Worm (Caenorhabditis elegans) whole organism, late embryonic: Measurements from ENCODE around the gene srbc-22.

Experiments used
- C38D4.7 ChIP-seq: fragments of 200-800 bp; sonication (Bioruptor generic); optimal IDR thresholded peaks from 2 replicates; lab custom pipeline; 2018; ENCODE audit warnings: mild to moderate bottlenecking, missing genetic modification characterization, moderate library complexity, missing compliant biosample characterization
- K02D7.2 ChIP-seq: sonication (generic microtip); optimal IDR thresholded peaks from 2 replicates; lab custom pipeline; 2017; ENCODE audit warnings: mild to moderate bottlenecking, missing genetic modification characterization, missing compliant biosample characterization
- K09A11.1 ChIP-seq: sonication (generic microtip); optimal IDR thresholded peaks from 2 replicates; lab custom pipeline; 2017; ENCODE audit warnings: antibody characterized with exemption, mild to moderate bottlenecking, missing genetic modification characterization, missing compliant biosample characterization; ENCODE audit not compliant: insufficient read depth
- T23F11.4 ChIP-seq: fragments of 200-800 bp; sonication (Bioruptor generic); optimal IDR thresholded peaks from 2 replicates; lab custom pipeline; 2018; ENCODE audit warnings: mild to moderate bottlenecking, missing genetic modification characterization, missing compliant biosample characterization
- ama-1 ChIP-seq: fragments of 150-350 bp; optimal IDR thresholded peaks from 2 replicates; lab custom pipeline; 2014
- ceh-14 ChIP-seq: sonication (generic microtip); optimal IDR thresholded peaks from 2 replicates; lab custom pipeline; 2016; ENCODE audit warnings: missing genotype, missing genetic modification characterization, missing compliant biosample characterization
- ceh-18 ChIP-seq: sonication (generic microtip); optimal IDR thresholded peaks from 2 replicates; lab custom pipeline; 2016; ENCODE audit warnings: missing genetic modification characterization, missing compliant biosample characterization
- ceh-2 ChIP-seq: sonication (generic microtip); optimal IDR thresholded peaks from 2 replicates; lab custom pipeline; 2016; ENCODE audit warnings: missing genotype, missing genetic modification characterization, missing compliant biosample characterization
- ceh-22 ChIP-seq: sonication (generic microtip); optimal IDR thresholded peaks from 2 replicates; lab custom pipeline; 2017; ENCODE audit warnings: missing biosample characterization, missing genetic modification characterization
- ceh-30 ChIP-seq: fragments of 150-350 bp; optimal IDR thresholded peaks from 2 replicates; lab custom pipeline; 2014; ENCODE audit warnings: missing biosample characterization, missing genetic modification characterization
- ceh-48 ChIP-seq: sonication (generic microtip); optimal IDR thresholded peaks from 2 replicates; lab custom pipeline; 2016; ENCODE audit warnings: missing genetic modification characterization, inconsistent platforms, missing compliant biosample characterization
- ceh-9 ChIP-seq: sonication (generic microtip); optimal IDR thresholded peaks from 2 replicates; lab custom pipeline; 2016; ENCODE audit warnings: mild to moderate bottlenecking, missing genetic modification characterization, inconsistent platforms, missing compliant biosample characterization
- che-1 ChIP-seq: sonication (generic microtip); optimal IDR thresholded peaks from 2 replicates; lab custom pipeline; 2016; ENCODE audit warnings: mild to moderate bottlenecking, missing genetic modification characterization, missing compliant biosample characterization
- dve-1 ChIP-seq: sonication (generic microtip); optimal IDR thresholded peaks from 2 replicates; lab custom pipeline; 2017; ENCODE audit warnings: antibody characterized with exemption, mild to moderate bottlenecking, missing genetic modification characterization, missing compliant biosample characterization
- elt-2 ChIP-seq: sonication (generic microtip); optimal IDR thresholded peaks from 2 replicates; lab custom pipeline; 2016; ENCODE audit warnings: missing genetic modification reagents, missing genetic modification characterization, missing compliant biosample characterization
- elt-4 ChIP-seq: sonication (generic microtip); optimal IDR thresholded peaks from 2 replicates; lab custom pipeline; 2016; ENCODE audit warnings: missing genetic modification characterization, missing compliant biosample characterization
- fax-1 ChIP-seq: sonication (generic microtip); optimal IDR thresholded peaks from 2 replicates; lab custom pipeline; 2016; ENCODE audit warnings: missing genotype, missing genetic modification characterization, missing compliant biosample characterization
- gmeb-2 ChIP-seq: sonication (generic microtip); optimal IDR thresholded peaks from 2 replicates; lab custom pipeline; 2016; ENCODE audit warnings: missing genetic modification characterization, inconsistent platforms, missing compliant biosample characterization
- hlh-13 ChIP-seq: fragments of 200-800 bp; sonication (Bioruptor generic); optimal IDR thresholded peaks from 2 replicates; lab custom pipeline; 2018; ENCODE audit warnings: mild to moderate bottlenecking, missing genetic modification characterization, missing compliant biosample characterization
- hlh-30 ChIP-seq: sonication (generic microtip); optimal IDR thresholded peaks from 2 replicates; lab custom pipeline; 2017; ENCODE audit warnings: antibody characterized with exemption, missing genetic modification characterization, missing compliant biosample characterization; ENCODE audit not compliant: insufficient read depth
- hlh-6 ChIP-seq: sonication (generic microtip); optimal IDR thresholded peaks from 2 replicates; lab custom pipeline; 2016; ENCODE audit warnings: missing genotype, missing genetic modification characterization, missing compliant biosample characterization
- hlh-8 ChIP-seq: sonication (generic microtip); optimal IDR thresholded peaks from 2 replicates; lab custom pipeline; 2016; ENCODE audit warnings: missing genotype, missing genetic modification characterization, missing compliant biosample characterization
- lim-6 ChIP-seq: sonication (generic microtip); optimal IDR thresholded peaks from 2 replicates; lab custom pipeline; 2016; ENCODE audit warnings: missing genetic modification characterization, missing compliant biosample characterization
- nfya-1 ChIP-seq: sonication (generic microtip); optimal IDR thresholded peaks from 2 replicates; lab custom pipeline; 2017; ENCODE audit warnings: missing genetic modification characterization, mild to moderate bottlenecking, missing compliant biosample characterization, antibody characterized with exemption, moderate library complexity
- odd-2 ChIP-seq: sonication (generic microtip); optimal IDR thresholded peaks from 2 replicates; lab custom pipeline; 2017; ENCODE audit warnings: antibody characterized with exemption, mild to moderate bottlenecking, missing genetic modification characterization, missing compliant biosample characterization
- pat-9 ChIP-seq: fragments of 200-800 bp; sonication (Bioruptor generic); optimal IDR thresholded peaks from 2 replicates; lab custom pipeline; 2018; ENCODE audit warnings: mild to moderate bottlenecking, missing genetic modification characterization, moderate library complexity, missing compliant biosample characterization
- pax-1 ChIP-seq: fragments of 150-350 bp; optimal IDR thresholded peaks from 2 replicates; lab custom pipeline; 2014; ENCODE audit warnings: missing biosample characterization, missing genetic modification characterization
- pha-2 ChIP-seq: sonication (generic microtip); optimal IDR thresholded peaks from 2 replicates; lab custom pipeline; 2017; ENCODE audit warnings: mild to moderate bottlenecking, missing genetic modification characterization, missing compliant biosample characterization
- pha-4 ChIP-seq: fragments of 150-350 bp; optimal IDR thresholded peaks from 2 replicates; lab custom pipeline; 2018; ENCODE audit warnings: missing biosample characterization, missing genetic modification reagents, missing genetic modification characterization
- pros-1 ChIP-seq: fragments of 150-350 bp; optimal IDR thresholded peaks from 2 replicates; lab custom pipeline; 2014; ENCODE audit warnings: missing biosample characterization, missing genetic modification reagents, missing genetic modification characterization
- ref-2 ChIP-seq: sonication (generic microtip); optimal IDR thresholded peaks from 2 replicates; lab custom pipeline; 2016; ENCODE audit warnings: missing genetic modification characterization, missing compliant biosample characterization
- rnt-1 ChIP-seq: sonication (generic microtip); optimal IDR thresholded peaks from 2 replicates; lab custom pipeline; 2016; ENCODE audit warnings: missing genetic modification characterization, missing compliant biosample characterization
- sox-2 ChIP-seq: fragments of 200-800 bp; sonication (Bioruptor generic); IDR thresholded peaks from 2 replicates; pipeline ENCODE4 v1.3.6; 2022; ENCODE audit warnings: missing genetic modification reagents, missing genetic modification characterization, missing compliant biosample characterization
- tbx-7 ChIP-seq: sonication (generic microtip); optimal IDR thresholded peaks from 2 replicates; lab custom pipeline; 2016; ENCODE audit warnings: missing genotype, missing genetic modification characterization, missing compliant biosample characterization
- unc-3 ChIP-seq, 2 experiments: fragments of 200-800 bp in 1 of 2; sonication (Bioruptor generic) in 1 of 2; sonication (generic microtip) in 1 of 2; conservative IDR thresholded peaks in 1 of 2; optimal IDR thresholded peaks in 1 of 2; 2 replicates each; pipeline versions ENCODE4 v1.3.6 to Lab custom; 2016 to 2022; ENCODE audit warnings: missing compliant biosample characterization in 2 of 2, missing genetic modification characterization in 2 of 2, missing genetic modification reagents in 1 of 2
- zip-5 ChIP-seq: sonication (generic microtip); optimal IDR thresholded peaks from 2 replicates; lab custom pipeline; 2016; ENCODE audit warnings: missing genetic modification characterization, missing compliant biosample characterization
- ztf-16 ChIP-seq: sonication (generic microtip); optimal IDR thresholded peaks from 2 replicates; lab custom pipeline; 2017; ENCODE audit warnings: missing genetic modification characterization, missing compliant biosample characterization

The srbc-22 gene

ce11 chrV:2119529-2119928 lies 37.4 kb upstream of the srbc-22 start, which contains the start of gene F22F7.11:
Gene F22F7.11, plus strand, starts transcription at chrV:2119829.
- no peak for TF ChIP-seq pros-1 (tag; lab: Kevin White, UChicago)
- TF ChIP-seq che-1 (tag; lab: Kevin White, UChicago), result no peak
- no peak for TF ChIP-seq pha-2 (tag; lab: Kevin White, UChicago)
- TF ChIP-seq gmeb-2 (tag; lab: Kevin White, UChicago), result no peak
- no peak for TF ChIP-seq ceh-18 (tag; lab: Kevin White, UChicago)
- no peak for TF ChIP-seq rnt-1 (tag; lab: Kevin White, UChicago)
- no peak for TF ChIP-seq ceh-2 (tag; lab: Kevin White, UChicago)
- TF ChIP-seq ceh-30 (tag; lab: Kevin White, UChicago), result no peak
- no peak for TF ChIP-seq T23F11.4 (GFP tag; lab: Kevin White, UChicago)
- no peak for TF ChIP-seq elt-4

- TF ChIP-seq gmeb-2 (tag; lab: Kevin White, UChicago) (no peak), hlh-13 (GFP tag; lab: Kevin White, UChicago) (no peak), elt-2 (tag; lab: Kevin White, UChicago) (no peak), K02D7.2 (no peak), odd-2 (no peak), T23F11.4 (GFP tag; lab: Kevin White, UChicago) (no peak), ceh-30 (tag; lab: Kevin White, UChicago) (no peak), lim-6 (tag; lab: Kevin White, UChicago) (no peak), zip-5 (no peak), ztf-16 (tag; lab: Kevin White, UChicago) (no peak)
These were observed 35.0 kb upstream of the srbc-22 start, which contains the start of gene F22F7.8 for ce11 chrV:2121910-2122362. Gene F22F7.8, minus strand, starts transcription at chrV:2121960.

ce11 chrV:2122517-2122916 lies 34.4 kb upstream of the srbc-22 start, which contains the start of gene F22F7.2:
Gene F22F7.2, plus strand, starts transcription at chrV:2122782.
- TF ChIP-seq ceh-22 (no peak), elt-2 (tag; lab: Kevin White, UChicago) (peak; percentile 6)
- TF ChIP-seq, all 69 proteins: peak for 1

ce11 chrV:2123164-2123563 lies 33.8 kb upstream of the srbc-22 start:
- TF ChIP-seq fax-1 (tag; lab: Kevin White, UChicago), result no peak
- no peak for TF ChIP-seq ref-2 (tag; lab: Kevin White, UChicago)
- TF ChIP-seq ceh-9 (tag; lab: Kevin White, UChicago), result no peak
- no peak for TF ChIP-seq ztf-16 (tag; lab: Kevin White, UChicago)
- no peak for TF ChIP-seq dve-1
- TF ChIP-seq C38D4.7, result no peak
- no peak for TF ChIP-seq ceh-14 (tag; lab: Kevin White, UChicago)
- no peak for TF ChIP-seq pha-4
- no peak for TF ChIP-seq pat-9 (tag; lab: Kevin White, UChicago)

ce11 chrV:2126554-2126953 lies 30.4 kb upstream of the srbc-22 start:
- no peak for TF ChIP-seq hlh-13 (GFP tag; lab: Kevin White, UChicago)
- no peak for TF ChIP-seq hlh-8 (tag; lab: Kevin White, UChicago)
- no peak for TF ChIP-seq tbx-7
- no peak for TF ChIP-seq ama-1 (lab: Kevin White, UChicago)
- TF ChIP-seq pax-1 (tag; lab: Kevin White, UChicago), result no peak
- no peak for TF ChIP-seq lim-6 (tag; lab: Kevin White, UChicago)
- TF ChIP-seq K09A11.1 (tag; lab: Kevin White, UChicago), result no peak
- no peak for TF ChIP-seq hlh-30 (tag; lab: Kevin White, UChicago)
- no peak for TF ChIP-seq hlh-6
- TF ChIP-seq ceh-48, result no peak
- no peak for TF ChIP-seq pros-1 (tag; lab: Kevin White, UChicago)
- no peak for TF ChIP-seq nfya-1 (tag; lab: Kevin White, UChicago)
- TF ChIP-seq unc-3 (GFP tag; conservative IDR thresholded peaks at IDR 0.05; lab: Robert Waterston, UW), result no peak
- no peak for TF ChIP-seq unc-3 (tag; optimal IDR thresholded peaks at IDR 0.05; lab: Kevin White, UChicago)
- TF ChIP-seq C38D4.7, result no peak
- TF ChIP-seq dve-1, result no peak
- TF ChIP-seq sox-2 (GFP tag; lab: Robert Waterston, UW), result no peak
- TF ChIP-seq, all 69 proteins: peak for 0
